Worm (Caenorhabditis elegans) whole organism, L4 larva: ENCODE results near the gene C08F8.9.
A peak's percentile ranks its signal among the peaks of the same experiment; 100 is the strongest.

Experiments used
- F26F4.8 ChIP-seq: fragments of 200-800 bp; sonication (Bioruptor generic); conservative IDR thresholded peaks from 2 replicates; pipeline ENCODE4 v1.3.6; 2022; ENCODE audit warnings: missing genetic modification characterization, missing compliant biosample characterization
- F37D6.2 ChIP-seq: sonication (generic microtip); optimal IDR thresholded peaks from 2 replicates; lab custom pipeline; 2016; ENCODE audit warnings: mild to moderate bottlenecking, missing genetic modification characterization, missing compliant biosample characterization
- F44E2.7 ChIP-seq: fragments of 200-800 bp; sonication (Bioruptor generic); IDR thresholded peaks from 2 replicates; pipeline ENCODE4 v2.1.2; 2022; ENCODE audit warnings: missing genetic modification characterization, missing compliant biosample characterization
- T20F7.1 ChIP-seq: fragments of 200-800 bp; sonication (Bioruptor generic); optimal IDR thresholded peaks from 2 replicates; lab custom pipeline; 2018; ENCODE audit warnings: mild to moderate bottlenecking, missing genetic modification characterization, missing compliant biosample characterization
- Y48G9A.11 ChIP-seq: fragments of 200-800 bp; sonication (Bioruptor generic); IDR thresholded peaks from 2 replicates; pipeline ENCODE4 v1.3.6; 2022; ENCODE audit warnings: missing genetic modification reagents, missing genetic modification characterization, missing compliant biosample characterization
- Y5F2A.4 ChIP-seq: fragments of 200-800 bp; sonication (Bioruptor generic); optimal IDR thresholded peaks from 2 replicates; lab custom pipeline; 2018; ENCODE audit warnings: mild to moderate bottlenecking, missing genetic modification characterization, missing compliant biosample characterization
- Y75B8A.6 ChIP-seq: fragments of 200-800 bp; sonication (Bioruptor generic); IDR thresholded peaks from 2 replicates; pipeline ENCODE4 v1.3.6; 2022; ENCODE audit warnings: missing genetic modification reagents, missing genetic modification characterization, missing compliant biosample characterization
- ceh-28 ChIP-seq: fragments of 150-350 bp; optimal IDR thresholded peaks from 2 replicates; lab custom pipeline; 2014; ENCODE audit warnings: missing biosample characterization, missing genetic modification reagents, missing genetic modification characterization
- ceh-44 ChIP-seq: fragments of 200-800 bp; sonication (Bioruptor generic); IDR thresholded peaks from 2 replicates; pipeline ENCODE4 v1.3.6; 2022; ENCODE audit warnings: missing genetic modification reagents, missing genetic modification characterization, missing compliant biosample characterization
- ceh-62 ChIP-seq: sonication (generic microtip); optimal IDR thresholded peaks from 2 replicates; lab custom pipeline; 2017; ENCODE audit warnings: missing biosample characterization, missing genetic modification characterization
- ces-1 ChIP-seq: fragments of 150-350 bp; sonication (generic microtip); optimal IDR thresholded peaks from 4 replicates; lab custom pipeline; 2014; ENCODE audit warnings: missing biosample characterization, missing genetic modification reagents, missing genetic modification characterization
- daf-16 ChIP-seq, 3 experiments: sonication (generic microtip); optimal IDR thresholded peaks; 2 replicates each; lab custom pipeline; 2016 to 2017; ENCODE audit warnings: missing genetic modification characterization in 3 of 3, missing genetic modification reagents in 3 of 3, mild to moderate bottlenecking in 2 of 3, missing compliant biosample characterization in 2 of 3, missing biosample characterization in 1 of 3, moderate library complexity in 1 of 3
- daf-19 ChIP-seq: fragments of 200-800 bp; sonication (Bioruptor generic); conservative IDR thresholded peaks from 2 replicates; pipeline ENCODE4 v1.3.6; 2022; ENCODE audit warnings: missing genetic modification characterization, missing compliant biosample characterization
- daf-8 ChIP-seq: fragments of 200-800 bp; sonication (Bioruptor generic); IDR thresholded peaks from 2 replicates; pipeline ENCODE4 v1.3.6; 2022; ENCODE audit warnings: missing genetic modification characterization, missing compliant biosample characterization
- dmd-8 ChIP-seq: fragments of 200-800 bp; sonication (Bioruptor generic); IDR thresholded peaks from 2 replicates; pipeline ENCODE4 v1.3.6; 2022; ENCODE audit warnings: missing genetic modification characterization, missing compliant biosample characterization
- dpl-1 ChIP-seq: fragments of 150-350 bp; optimal IDR thresholded peaks from 2 replicates; lab custom pipeline; 2014; ENCODE audit warnings: missing biosample characterization, missing genetic modification reagents, missing genetic modification characterization
- duxl-1 ChIP-seq: sonication (generic microtip); optimal IDR thresholded peaks from 2 replicates; lab custom pipeline; 2016; ENCODE audit warnings: mild to moderate bottlenecking, missing genetic modification characterization, moderate library complexity, missing compliant biosample characterization; ENCODE audit not compliant: poor library complexity
- dve-1 ChIP-seq: sonication (generic microtip); optimal IDR thresholded peaks from 2 replicates; lab custom pipeline; 2017; ENCODE audit warnings: antibody characterized with exemption, mild to moderate bottlenecking, missing genetic modification characterization, missing compliant biosample characterization; ENCODE audit not compliant: insufficient read depth
- egl-27 ChIP-seq: sonication (generic microtip); optimal IDR thresholded peaks from 3 replicates; lab custom pipeline; 2017; ENCODE audit warnings: missing biosample characterization, missing genetic modification reagents, missing genetic modification characterization
- egl-43 ChIP-seq: fragments of 200-800 bp; sonication (Bioruptor generic); IDR thresholded peaks from 2 replicates; pipeline ENCODE4 v1.3.6; 2022; ENCODE audit warnings: missing genetic modification reagents, missing genetic modification characterization, missing compliant biosample characterization
- fkh-10 ChIP-seq: fragments of 150-350 bp; optimal IDR thresholded peaks from 2 replicates; lab custom pipeline; 2014; ENCODE audit warnings: missing biosample characterization, missing genetic modification reagents, missing genetic modification characterization
- fos-1 ChIP-seq: fragments of 150-350 bp; optimal IDR thresholded peaks from 2 replicates; lab custom pipeline; 2014; ENCODE audit warnings: missing biosample characterization, missing genetic modification characterization
- gei-8 ChIP-seq: fragments of 200-800 bp; sonication (Bioruptor generic); optimal IDR thresholded peaks from 2 replicates; lab custom pipeline; 2018; ENCODE audit warnings: mild to moderate bottlenecking, missing genetic modification characterization, missing compliant biosample characterization
- hlh-30 ChIP-seq: sonication (generic microtip); optimal IDR thresholded peaks from 2 replicates; lab custom pipeline; 2017; ENCODE audit warnings: antibody characterized with exemption, mild to moderate bottlenecking, missing genetic modification characterization, missing compliant biosample characterization; ENCODE audit not compliant: insufficient read depth
- hmg-1.1 ChIP-seq: fragments of 200-800 bp; sonication (Bioruptor generic); IDR thresholded peaks from 2 replicates; pipeline ENCODE4 v1.3.6; 2022; ENCODE audit warnings: missing genetic modification reagents, missing genetic modification characterization, missing compliant biosample characterization
- lim-7 ChIP-seq: fragments of 200-800 bp; sonication (Bioruptor generic); IDR thresholded peaks from 2 replicates; pipeline ENCODE4 v1.3.6; 2022; ENCODE audit warnings: missing genetic modification characterization, missing compliant biosample characterization
- lin-29 ChIP-seq: fragments of 200-800 bp; sonication (Bioruptor generic); IDR thresholded peaks from 2 replicates; pipeline ENCODE4 v1.3.6; 2022; ENCODE audit warnings: missing genetic modification reagents, missing genetic modification characterization, missing compliant biosample characterization
- lin-38 ChIP-seq: fragments of 200-800 bp; sonication (Bioruptor generic); IDR thresholded peaks from 2 replicates; pipeline ENCODE4 v1.3.6; 2022; ENCODE audit warnings: missing genetic modification reagents, missing genetic modification characterization, missing compliant biosample characterization
- lin-39 ChIP-seq: fragments of 150-350 bp; optimal IDR thresholded peaks from 2 replicates; lab custom pipeline; 2014; ENCODE audit warnings: missing biosample characterization, missing genetic modification reagents, missing genetic modification characterization
- lsy-2 ChIP-seq, 2 experiments: fragments of 150-350 bp in 1 of 2; sonication (generic microtip) in 1 of 2; optimal IDR thresholded peaks; 2 replicates each; lab custom pipeline; 2014 to 2017; ENCODE audit warnings: missing biosample characterization in 2 of 2, missing genetic modification characterization in 2 of 2
- madf-5 ChIP-seq, 2 experiments: fragments of 200-800 bp; sonication (Bioruptor generic); IDR thresholded peaks; 2 replicates each; pipeline ENCODE4 v1.3.6; 2022; ENCODE audit warnings: missing compliant biosample characterization in 2 of 2, missing genetic modification characterization in 2 of 2
- mes-2 ChIP-seq: sonication (generic microtip); optimal IDR thresholded peaks from 2 replicates; lab custom pipeline; 2016; ENCODE audit warnings: missing genotype, mild to moderate bottlenecking, missing genetic modification characterization, missing compliant biosample characterization; ENCODE audit not compliant: poor library complexity, severe bottlenecking
- mxl-2 ChIP-seq: fragments of 200-800 bp; sonication (Bioruptor generic); conservative IDR thresholded peaks from 2 replicates; pipeline ENCODE4 v1.3.6; 2022; ENCODE audit warnings: missing genetic modification reagents, missing genetic modification characterization, missing compliant biosample characterization
- mxl-3 ChIP-seq: fragments of 200-800 bp; sonication (Bioruptor generic); optimal IDR thresholded peaks from 2 replicates; lab custom pipeline; 2018; ENCODE audit warnings: mild to moderate bottlenecking, missing genetic modification characterization, missing compliant biosample characterization
- nhr-10 ChIP-seq: fragments of 150-350 bp; optimal IDR thresholded peaks from 2 replicates; lab custom pipeline; 2014; ENCODE audit warnings: missing biosample characterization, missing genetic modification characterization
- nhr-11 ChIP-seq: fragments of 150-350 bp; optimal IDR thresholded peaks from 2 replicates; lab custom pipeline; 2014; ENCODE audit warnings: missing biosample characterization, missing genetic modification characterization
- nhr-111 ChIP-seq: fragments of 200-800 bp; sonication (Bioruptor generic); optimal IDR thresholded peaks from 2 replicates; lab custom pipeline; 2018; ENCODE audit warnings: mild to moderate bottlenecking, missing genetic modification characterization, missing compliant biosample characterization
- nhr-237 ChIP-seq: sonication (generic microtip); optimal IDR thresholded peaks from 2 replicates; lab custom pipeline; 2017; ENCODE audit warnings: missing biosample characterization, missing genetic modification characterization
- nhr-77 ChIP-seq: fragments of 150-350 bp; optimal IDR thresholded peaks from 2 replicates; lab custom pipeline; 2014; ENCODE audit warnings: missing biosample characterization, missing genetic modification characterization
- pha-4 ChIP-seq, 2 experiments: fragments of 150-350 bp in 1 of 2; fragments of 200-800 bp in 1 of 2; sonication (Bioruptor generic) in 1 of 2; IDR thresholded peaks in 1 of 2; optimal IDR thresholded peaks in 1 of 2; 2 replicates each; pipeline versions ENCODE4 v1.3.6 to Lab custom; 2014 to 2022; ENCODE audit warnings: missing genetic modification characterization in 2 of 2, missing genetic modification reagents in 2 of 2, missing biosample characterization in 1 of 2, missing compliant biosample characterization in 1 of 2
- pqm-1 ChIP-seq: sonication (generic microtip); optimal IDR thresholded peaks from 2 replicates; lab custom pipeline; 2017; ENCODE audit warnings: missing biosample characterization, missing genetic modification characterization
- sdz-12 ChIP-seq: fragments of 200-800 bp; sonication (Bioruptor generic); optimal IDR thresholded peaks from 2 replicates; lab custom pipeline; 2018; ENCODE audit warnings: mild to moderate bottlenecking, missing genetic modification characterization, missing compliant biosample characterization
- set-16 ChIP-seq: fragments of 200-800 bp; sonication (Bioruptor generic); IDR thresholded peaks from 2 replicates; pipeline ENCODE4 v1.3.6; 2022; ENCODE audit warnings: missing genetic modification reagents, missing genetic modification characterization, missing compliant biosample characterization
- skn-1 ChIP-seq: fragments of 150-350 bp; optimal IDR thresholded peaks from 2 replicates; lab custom pipeline; 2014; ENCODE audit warnings: missing biosample characterization, missing genetic modification characterization
- spr-3 ChIP-seq: fragments of 200-800 bp; sonication (Bioruptor generic); optimal IDR thresholded peaks from 2 replicates; lab custom pipeline; 2018; ENCODE audit warnings: mild to moderate bottlenecking, missing genetic modification characterization, missing compliant biosample characterization
- zfp-2 ChIP-seq: sonication (generic microtip); optimal IDR thresholded peaks from 2 replicates; lab custom pipeline; 2016; ENCODE audit warnings: mild to moderate bottlenecking, missing genetic modification characterization, missing compliant biosample characterization
- zfp-3 ChIP-seq: fragments of 200-800 bp; sonication (Bioruptor generic); conservative IDR thresholded peaks from 2 replicates; pipeline ENCODE4 v1.3.6; 2022; ENCODE audit warnings: missing genetic modification reagents, missing genetic modification characterization, missing compliant biosample characterization
- zip-11 ChIP-seq: fragments of 200-800 bp; sonication (Bioruptor generic); IDR thresholded peaks from 2 replicates; pipeline ENCODE4 v1.3.6; 2022; ENCODE audit warnings: missing genetic modification characterization, missing compliant biosample characterization
- ztf-7 ChIP-seq: fragments of 150-350 bp; optimal IDR thresholded peaks from 2 replicates; lab custom pipeline; 2014; ENCODE audit warnings: missing biosample characterization, missing genetic modification characterization

The C08F8.9 gene

ce11 chrIV:11146962-11147470 lies 31.4 kb downstream of the C08F8.9 start, which contains the start of gene pigq-1 (continued):
- TF ChIP-seq daf-16 (GFP tag; optimal IDR thresholded peaks at IDR 0.05; lab: Kevin White, UChicago) (peak in 1 of 2 experiments; percentile 40), daf-16 (tag; optimal IDR thresholded peaks at IDR 0.05; lab: Kevin White, UChicago) (peak; percentile 49), set-16 (GFP tag; lab: Robert Waterston, UW) (no peak), egl-27 (tag; lab: Kevin White, UChicago) (no peak), madf-5 (GFP tag; IDR thresholded peaks at IDR 0.05; lab: Robert Waterston, UW) (0 out of 4 replicates have a peak, but pooled peaks of 1 of the 2 experiments have one; percentile 24), zip-11 (GFP tag; lab: Robert Waterston, UW) (no peak), hmg-1.1 (GFP tag; lab: Robert Waterston, UW) (no peak), lin-29 (GFP tag; lab: Robert Waterston, UW) (no peak), lin-38 (GFP tag; lab: Robert Waterston, UW) (peak; percentile 65), Y75B8A.6 (no peak), spr-3 (GFP tag; lab: Kevin White, UChicago) (peak; percentile 49), hlh-30 (tag; lab: Kevin White, UChicago) (no peak), lsy-2 (tag; optimal IDR thresholded peaks at IDR 0.05; lab: Kevin White, UChicago) (peak in 1 of 2 experiments; percentile 71), ceh-28 (tag; lab: Kevin White, UChicago) (no peak), F26F4.8 (GFP tag; lab: Robert Waterston, UW) (0 out of 2 replicates have a peak, but pooled peaks have one; percentile 18), nhr-111 (GFP tag; lab: Kevin White, UChicago) (no peak), pqm-1 (tag; lab: Kevin White, UChicago) (no peak), mxl-2 (GFP tag; lab: Robert Waterston, UW) (no peak), dmd-8 (GFP tag; lab: Robert Waterston, UW) (no peak), F37D6.2 (tag; lab: Kevin White, UChicago) (no peak), pha-4 (GFP tag; IDR thresholded peaks at IDR 0.05; lab: Robert Waterston, UW) (peak; percentile 59; the same call in 1 of the 2 replicates), pha-4 (tag; optimal IDR thresholded peaks at IDR 0.05; lab: Kevin White, UChicago) (no peak), dpl-1 (GFP tag; lab: Kevin White, UChicago) (peak; percentile 21), mxl-3 (no peak), daf-19 (0 out of 2 replicates have a peak, but pooled peaks have one; percentile 28), ces-1 (no peak), fkh-10 (GFP tag; lab: Kevin White, UChicago) (no peak), ztf-7 (no peak), lim-7 (GFP tag; lab: Robert Waterston, UW) (no peak), sdz-12 (GFP tag; lab: Kevin White, UChicago) (no peak), nhr-237 (tag; lab: Kevin White, UChicago) (peak; percentile 16), F44E2.7 (no peak), Y5F2A.4 (GFP tag; lab: Kevin White, UChicago) (no peak), ceh-44 (GFP tag; lab: Robert Waterston, UW) (no peak), mes-2 (peak; percentile 16), ceh-62 (tag; lab: Kevin White, UChicago) (no peak), egl-43 (GFP tag; lab: Robert Waterston, UW) (no peak), gei-8 (GFP tag; lab: Kevin White, UChicago) (peak; percentile 31), duxl-1 (tag; lab: Kevin White, UChicago) (no peak), Y48G9A.11 (GFP tag; lab: Robert Waterston, UW) (peak; percentile 36; the same call in 1 of the 2 replicates), zfp-2 (tag; lab: Kevin White, UChicago) (peak; percentile 25), T20F7.1 (peak; percentile 53), dve-1 (tag; lab: Kevin White, UChicago) (peak; percentile 20), zfp-3 (GFP tag; lab: Robert Waterston, UW) (peak; percentile 61; the same call in 1 of the 2 replicates), fos-1 (tag; lab: Kevin White, UChicago) (no peak), nhr-10 (tag; lab: Kevin White, UChicago) (no peak), skn-1 (no peak), daf-8 (GFP tag; lab: Robert Waterston, UW) (no peak), nhr-11 (tag; lab: Kevin White, UChicago) (no peak), lin-39 (no peak), nhr-77 (no peak)
